Fruit fly (Drosophila melanogaster) whole organism, embryonic: ENCODE data around the gene Myo95E.

Experiments
- Adf1 ChIP-seq: fragments of 200-800 bp; sonication (Bioruptor generic); IDR thresholded peaks from 2 replicates; pipeline ENCODE4 v1.3.6; 2022; ENCODE audit warnings: missing biosample characterization, missing genetic modification characterization
- CG10321 ChIP-seq: fragments of 200-800 bp; sonication (Bioruptor generic); IDR thresholded peaks from 2 replicates; pipeline ENCODE4 v1.3.6; 2022; ENCODE audit warnings: missing biosample characterization, missing genetic modification characterization
- CG10431 ChIP-seq: fragments of 200-800 bp; sonication (Bioruptor generic); optimal IDR thresholded peaks from 3 replicates; lab custom pipeline; 2018; ENCODE audit warnings: missing biosample characterization, mild to moderate bottlenecking, missing genetic modification characterization
- CG13624 ChIP-seq: fragments of 200-800 bp; sonication (Bioruptor generic); optimal IDR thresholded peaks from 2 replicates; lab custom pipeline; 2016; ENCODE audit warnings: missing biosample characterization, missing genetic modification characterization
- CG14667 ChIP-seq: fragments of 200-800 bp; sonication (Bioruptor generic); IDR thresholded peaks from 2 replicates; pipeline ENCODE4 v1.3.6; 2022; ENCODE audit warnings: missing biosample characterization, missing genetic modification characterization
- CG15696 ChIP-seq: fragments of 200-800 bp; sonication (Bioruptor generic); optimal IDR thresholded peaks from 2 replicates; lab custom pipeline; 2019; ENCODE audit warnings: missing biosample characterization, mild to moderate bottlenecking, missing genetic modification characterization, moderate library complexity
- CG17186 ChIP-seq: fragments of 200-800 bp; sonication (Bioruptor generic); optimal IDR thresholded peaks from 3 replicates; lab custom pipeline; 2017; ENCODE audit warnings: missing biosample characterization, missing genetic modification reagents, missing genetic modification characterization
- CG17829 ChIP-seq: fragments of 200-800 bp; optimal IDR thresholded peaks from 2 replicates; lab custom pipeline; 2019; ENCODE audit warnings: missing biosample characterization, mild to moderate bottlenecking, missing genetic modification characterization, moderate library complexity
- CG17912 ChIP-seq: fragments of 200-800 bp; sonication (Bioruptor generic); optimal IDR thresholded peaks from 2 replicates; lab custom pipeline; 2018; ENCODE audit warnings: missing biosample characterization, mild to moderate bottlenecking, missing genetic modification characterization
- CG18619 ChIP-seq: fragments of 200-800 bp; sonication (Bioruptor generic); optimal IDR thresholded peaks from 3 replicates; lab custom pipeline; 2017; ENCODE audit warnings: missing biosample characterization, mild to moderate bottlenecking, missing genetic modification characterization
- CG2875 ChIP-seq: fragments of 200-800 bp; sonication (Bioruptor generic); optimal IDR thresholded peaks from 2 replicates; lab custom pipeline; 2017; ENCODE audit warnings: missing biosample characterization, mild to moderate bottlenecking, missing genetic modification characterization, missing genetic modification reagents
- CG30431 ChIP-seq: fragments of 200-800 bp; sonication (Bioruptor generic); optimal IDR thresholded peaks from 2 replicates; lab custom pipeline; 2017; ENCODE audit warnings: missing biosample characterization, missing genetic modification characterization
- CG31441 ChIP-seq: fragments of 200-800 bp; sonication (Bioruptor generic); IDR thresholded peaks from 2 replicates; pipeline ENCODE4 v1.3.6; 2022; ENCODE audit warnings: missing biosample characterization, missing genetic modification characterization
- CG3163 ChIP-seq: fragments of 200-800 bp; sonication (Bioruptor generic); optimal IDR thresholded peaks from 3 replicates; lab custom pipeline; 2016; ENCODE audit warnings: missing biosample characterization, missing genetic modification characterization
- CG34422 ChIP-seq: fragments of 200-800 bp; sonication (Bioruptor generic); IDR thresholded peaks from 3 replicates; pipeline ENCODE4 v1.3.6; 2022; ENCODE audit warnings: missing biosample characterization, missing genetic modification characterization
- CG3838 ChIP-seq: fragments of 200-800 bp; sonication (Bioruptor generic); optimal IDR thresholded peaks from 3 replicates; lab custom pipeline; 2016; ENCODE audit warnings: missing biosample characterization, missing genetic modification characterization
- CG4424 ChIP-seq: fragments of 200-800 bp; sonication (Bioruptor generic); optimal IDR thresholded peaks from 3 replicates; lab custom pipeline; 2016; ENCODE audit warnings: missing biosample characterization, missing genetic modification characterization
- CG5245 ChIP-seq: fragments of 200-800 bp; sonication (Bioruptor generic); optimal IDR thresholded peaks from 3 replicates; lab custom pipeline; 2016; ENCODE audit warnings: missing biosample characterization, missing genetic modification characterization
- CG6654 ChIP-seq: fragments of 200-800 bp; sonication (Bioruptor generic); optimal IDR thresholded peaks from 2 replicates; lab custom pipeline; 2017; ENCODE audit warnings: missing biosample characterization, mild to moderate bottlenecking, missing genetic modification characterization
- CG6689 ChIP-seq: fragments of 200-800 bp; sonication (Bioruptor generic); IDR thresholded peaks from 2 replicates; pipeline ENCODE4 v1.3.6; 2022; ENCODE audit warnings: missing biosample characterization, missing genetic modification characterization
- CG6791 ChIP-seq: fragments of 200-800 bp; sonication (Bioruptor generic); IDR thresholded peaks from 3 replicates; pipeline ENCODE4 v1.3.6; 2022; ENCODE audit warnings: missing biosample characterization, missing genetic modification characterization; ENCODE audit not compliant: partially characterized antibody
- CG7745 ChIP-seq: fragments of 200-800 bp; sonication (Bioruptor generic); optimal IDR thresholded peaks from 2 replicates; lab custom pipeline; 2018; ENCODE audit warnings: missing biosample characterization, mild to moderate bottlenecking, missing genetic modification characterization, moderate library complexity
- CG8388 ChIP-seq: fragments of 200-800 bp; sonication (Bioruptor generic); optimal IDR thresholded peaks from 2 replicates; lab custom pipeline; 2019; ENCODE audit warnings: missing biosample characterization, mild to moderate bottlenecking, missing genetic modification characterization, moderate library complexity
- CG9609 ChIP-seq: fragments of 200-800 bp; sonication (Bioruptor generic); optimal IDR thresholded peaks from 3 replicates; lab custom pipeline; 2016; ENCODE audit warnings: missing biosample characterization, missing genetic modification characterization
- CG9727 ChIP-seq: fragments of 200-800 bp; sonication (Bioruptor generic); optimal IDR thresholded peaks from 3 replicates; lab custom pipeline; 2017; ENCODE audit warnings: missing biosample characterization, mild to moderate bottlenecking, missing genetic modification characterization
- CG9817 ChIP-seq: fragments of 200-800 bp; sonication (Bioruptor generic); optimal IDR thresholded peaks from 2 replicates; lab custom pipeline; 2018; ENCODE audit warnings: missing biosample characterization, mild to moderate bottlenecking, missing genetic modification characterization, moderate library complexity
- CTCF ChIP-seq: fragments of 200-800 bp; sonication (Bioruptor generic); optimal IDR thresholded peaks from 2 replicates; lab custom pipeline; 2017; ENCODE audit warnings: missing biosample characterization, mild to moderate bottlenecking, missing genetic modification characterization, moderate library complexity
- Dbx ChIP-seq: fragments of 200-800 bp; sonication (Bioruptor generic); IDR thresholded peaks from 3 replicates; pipeline ENCODE4 v1.3.6; 2022; ENCODE audit warnings: missing biosample characterization, missing genetic modification characterization
- H15 ChIP-seq: fragments of 200-800 bp; sonication (Bioruptor generic); IDR thresholded peaks from 3 replicates; pipeline ENCODE4 v1.3.6; 2022; ENCODE audit warnings: missing biosample characterization, missing genetic modification characterization
- HLH54F ChIP-seq: fragments of 200-800 bp; sonication (Bioruptor generic); optimal IDR thresholded peaks from 3 replicates; lab custom pipeline; 2016; ENCODE audit warnings: missing biosample characterization, missing genetic modification characterization
- Kr ChIP-seq: fragments of 200-800 bp; sonication (Bioruptor generic); optimal IDR thresholded peaks from 2 replicates; lab custom pipeline; 2017; ENCODE audit warnings: missing biosample characterization, mild to moderate bottlenecking, missing genetic modification characterization
- Mrtf ChIP-seq: fragments of 200-800 bp; sonication (Bioruptor generic); IDR thresholded peaks from 3 replicates; pipeline ENCODE4 v1.3.6; 2022; ENCODE audit warnings: missing biosample characterization, missing genetic modification characterization
- NC2α ChIP-seq: fragments of 200-800 bp; sonication (Bioruptor generic); optimal IDR thresholded peaks from 2 replicates; lab custom pipeline; 2016; ENCODE audit warnings: missing biosample characterization, missing genetic modification characterization
- Oaz ChIP-seq: fragments of 200-800 bp; sonication (Bioruptor generic); IDR thresholded peaks from 2 replicates; pipeline ENCODE4 v1.3.6; 2022; ENCODE audit warnings: missing biosample characterization, missing genetic modification characterization
- Rfx ChIP-seq: fragments of 200-800 bp; sonication (Bioruptor generic); IDR thresholded peaks from 2 replicates; pipeline ENCODE4 v1.3.6; 2022; ENCODE audit warnings: missing biosample characterization, missing genetic modification characterization
- Taf1 ChIP-seq: fragments of 200-800 bp; sonication (Bioruptor generic); IDR thresholded peaks from 2 replicates; pipeline ENCODE4 v1.3.6; 2022; ENCODE audit warnings: missing biosample characterization, missing genetic modification characterization
- Tbp ChIP-seq: fragments of >200 bp; optimal IDR thresholded peaks from 2 replicates; lab custom pipeline; 2018; ENCODE audit warnings: missing biosample characterization, missing genetic modification characterization
- bab2 ChIP-seq: fragments of 200-800 bp; sonication (Bioruptor generic); optimal IDR thresholded peaks from 2 replicates; lab custom pipeline; 2016; ENCODE audit warnings: missing biosample characterization, missing genetic modification characterization
- bigmax ChIP-seq: fragments of 200-800 bp; sonication (Bioruptor generic); optimal IDR thresholded peaks from 2 replicates; lab custom pipeline; 2018; ENCODE audit warnings: missing biosample characterization, mild to moderate bottlenecking, missing genetic modification characterization
- cato ChIP-seq: fragments of 200-800 bp; sonication (Bioruptor generic); optimal IDR thresholded peaks from 2 replicates; lab custom pipeline; 2016; ENCODE audit warnings: missing biosample characterization, missing genetic modification characterization, borderline replicate concordance
- danr ChIP-seq: fragments of 200-800 bp; sonication (Bioruptor generic); IDR thresholded peaks from 2 replicates; pipeline ENCODE4 v1.3.6; 2022; ENCODE audit warnings: missing biosample characterization, missing genetic modification characterization
- dysf ChIP-seq: fragments of 200-800 bp; sonication (Bioruptor generic); IDR thresholded peaks from 3 replicates; pipeline ENCODE4 v1.3.6; 2022; ENCODE audit warnings: missing biosample characterization, missing genetic modification characterization
- ftz-f1 ChIP-seq: fragments of 200-800 bp; sonication (Bioruptor generic); optimal IDR thresholded peaks from 2 replicates; lab custom pipeline; 2016; ENCODE audit warnings: missing biosample characterization, missing genetic modification characterization
- gem ChIP-seq: fragments of 200-800 bp; sonication (Bioruptor generic); optimal IDR thresholded peaks from 2 replicates; lab custom pipeline; 2019; ENCODE audit warnings: missing biosample characterization, mild to moderate bottlenecking, missing genetic modification characterization, moderate library complexity
- nerfin-2 ChIP-seq: fragments of 200-800 bp; sonication (Bioruptor generic); IDR thresholded peaks from 2 replicates; pipeline ENCODE4 v1.3.6; 2022; ENCODE audit warnings: missing biosample characterization, missing genetic modification characterization; ENCODE audit not compliant: partially characterized antibody
- onecut ChIP-seq: fragments of 200-800 bp; sonication (Bioruptor generic); IDR thresholded peaks from 2 replicates; pipeline ENCODE4 v1.3.6; 2022; ENCODE audit warnings: missing biosample characterization, missing genetic modification characterization
- otp ChIP-seq: fragments of 200-800 bp; sonication (Bioruptor generic); IDR thresholded peaks from 3 replicates; pipeline ENCODE4, ENCODE4 v1.3.6; 2022; ENCODE audit warnings: missing biosample characterization, missing genetic modification characterization
- pita ChIP-seq: fragments of 200-800 bp; sonication (Bioruptor generic); optimal IDR thresholded peaks from 2 replicates; lab custom pipeline; 2017; ENCODE audit warnings: missing biosample characterization, mild to moderate bottlenecking, missing genetic modification characterization
- pum ChIP-seq: fragments of 200-800 bp; sonication (Bioruptor generic); optimal IDR thresholded peaks from 2 replicates; lab custom pipeline; 2016; ENCODE audit warnings: missing biosample characterization, missing genetic modification characterization
- salm ChIP-seq: fragments of 200-800 bp; sonication (Bioruptor generic); optimal IDR thresholded peaks from 2 replicates; lab custom pipeline; 2018; ENCODE audit warnings: missing biosample characterization, mild to moderate bottlenecking, missing genetic modification characterization
- seq ChIP-seq: fragments of 200-800 bp; sonication (Bioruptor generic); IDR thresholded peaks from 2 replicates; pipeline ENCODE4 v1.3.6; 2022; ENCODE audit warnings: missing biosample characterization, missing genetic modification characterization
- vvl ChIP-seq: fragments of 200-800 bp; sonication (Bioruptor generic); IDR thresholded peaks from 2 replicates; pipeline ENCODE4 v1.3.6; 2022; ENCODE audit warnings: missing biosample characterization, missing genetic modification characterization

The Myo95E gene

dm6 chr3R:24161173-24161811 lies at the start of gene Myo95E, which contains the start of gene TBC1d7 (continued):
- TF ChIP-seq CG9727 (GFP tag; lab: Kevin White, UChicago) (peak; percentile 89), otp (GFP tag; lab: Robert Waterston, UW) (peak; percentile 85), salm (tag; lab: Kevin White, UChicago) (peak; percentile 74), CG30431 (GFP tag; lab: Kevin White, UChicago) (peak; percentile 75), CG8388 (GFP tag; lab: Kevin White, UChicago) (peak; percentile 82), CG10321 (peak; percentile 69), CG10431 (no peak), Dbx (peak; percentile 91), HLH54F (GFP tag; lab: Kevin White, UChicago) (peak; percentile 33), CG3838 (GFP tag; lab: Kevin White, UChicago) (peak; percentile 28), CG14667 (GFP tag; lab: Robert Waterston, UW) (peak; percentile 95), CG6791 (peak; percentile 39; the same call in 1 of the 3 replicates), Adf1 (peak; percentile 65; the same call in 1 of the 2 replicates), pum (GFP tag; lab: Kevin White, UChicago) (peak; percentile 56), CG4424 (peak; percentile 85), gem (tag; lab: Kevin White, UChicago) (peak; percentile 95), nerfin-2 (GFP tag; lab: Robert Waterston, UW) (no peak), pita (GFP tag; lab: Kevin White, UChicago) (no peak), CG13624 (GFP tag; lab: Kevin White, UChicago) (peak; percentile 55), CG9817 (tag; lab: Kevin White, UChicago) (peak; percentile 83), CG9609 (peak; percentile 18), CG5245 (peak; percentile 71), CG31441 (GFP tag; lab: Robert Waterston, UW) (no peak), vvl (GFP tag; lab: Robert Waterston, UW) (peak; percentile 97), CG18619 (GFP tag; lab: Kevin White, UChicago) (peak; percentile 77), CTCF (GFP tag; lab: Kevin White, UChicago) (no peak), dysf (GFP tag; lab: Robert Waterston, UW) (peak; percentile 95), CG2875 (peak; percentile 58), Rfx (peak; percentile 95), ftz-f1 (GFP tag; lab: Kevin White, UChicago) (no peak), CG17829 (tag; lab: Kevin White, UChicago) (peak; percentile 89), onecut (peak; percentile 80), CG7745 (tag; lab: Kevin White, UChicago) (no peak), CG6654 (GFP tag; lab: Kevin White, UChicago) (peak; percentile 58), H15 (GFP tag; lab: Robert Waterston, UW) (peak; percentile 93), CG17186 (peak; percentile 42), seq (GFP tag; lab: Robert Waterston, UW) (peak; percentile 79), Tbp (no peak), NC2α (no peak), Oaz (GFP tag; lab: Robert Waterston, UW) (peak; percentile 93), cato (GFP tag; lab: Kevin White, UChicago) (peak; percentile 60), CG6689 (GFP tag; lab: Robert Waterston, UW) (peak; percentile 97), CG15696 (tag; lab: Kevin White, UChicago) (peak; percentile 71), danr (GFP tag; lab: Robert Waterston, UW) (peak; percentile 95), Kr (GFP tag; lab: Kevin White, UChicago) (no peak), Taf1 (GFP tag; lab: Robert Waterston, UW) (peak; percentile 84), bab2 (GFP tag; lab: Kevin White, UChicago) (peak; percentile 58), Mrtf (GFP tag; lab: Robert Waterston, UW) (peak; percentile 73; the same call in 2 of the 3 replicates), CG34422 (peak; percentile 95), bigmax (GFP tag; lab: Kevin White, UChicago) (no peak), CG3163 (no peak), CG17912 (GFP tag; lab: Kevin White, UChicago) (peak; percentile 21)
